Fruit fly (Drosophila melanogaster): ENCODE results near the gene GC.

The GC gene

dm6 chr3L:1575731-1576376 lies 53.2 kb downstream of the GC start:
- TF ChIP-seq noc (tag; optimal IDR thresholded peaks at IDR 0.05): no peak

dm6 chr3L:1573191-1573590 lies 55.9 kb downstream of the GC start:
- TF ChIP-seq noc (tag; optimal IDR thresholded peaks at IDR 0.05): no peak
